Comparison of ENCODE assay signal across 3 fruit fly cellular contexts in the genomic region with DNA sequence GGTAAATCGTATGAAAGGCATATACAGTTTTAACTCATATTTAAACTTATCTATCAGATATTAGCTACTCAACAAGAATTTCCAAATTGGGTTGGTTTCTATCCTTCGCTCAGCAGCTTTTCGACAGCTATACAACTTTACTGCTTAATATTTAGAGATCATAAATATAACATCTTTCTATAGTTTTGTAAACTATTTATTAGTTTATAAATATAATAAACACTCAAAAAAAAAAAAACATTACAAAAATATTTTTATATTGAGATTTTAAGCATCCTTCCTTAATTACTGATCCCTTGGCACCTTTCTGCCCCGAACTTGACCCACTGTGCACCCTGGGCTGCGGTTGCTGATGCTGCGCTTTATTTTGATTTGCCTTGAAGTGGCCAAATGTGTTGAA.
TF ChIP-seq lines count a peak whose summit lies in the region.

No protein-coding gene starts in this region.

- TF ChIP-seq CTCF in whole organism, embryonic (GFP tag; optimal IDR thresholded peaks at IDR 0.05; lab: Kevin White, UChicago): no peak

TF ChIP-seq in whole organism, adult, 20 proteins besides CTCF, POLR2A, EP300 and RAD21:
- TF ChIP-seq bab1 (GFP tag; optimal IDR thresholded peaks at IDR 0.05; lab: Kevin White, UChicago): no peak
- no peak for TF ChIP-seq CG1620 (GFP tag; optimal IDR thresholded peaks at IDR 0.05; lab: Kevin White, UChicago)
- TF ChIP-seq kay (GFP tag; lab: Kevin White, UChicago; ENCODE audit: borderline replicate concordance): peak; percentile 45
- no peak for TF ChIP-seq Clk (GFP tag; optimal IDR thresholded peaks at IDR 0.05; lab: Kevin White, UChicago)
- TF ChIP-seq Mnt (GFP tag; optimal IDR thresholded peaks at IDR 0.05; lab: Kevin White, UChicago): no peak
- no peak for TF ChIP-seq CG14711 (tag; optimal IDR thresholded peaks at IDR 0.05; lab: Kevin White, UChicago)

TF ChIP-seq in whole organism, embryonic, 481 proteins besides CTCF, POLR2A, EP300 and RAD21 (continues in another document):
- TF ChIP-seq Eip74EF (GFP tag; optimal IDR thresholded peaks at IDR 0.05; lab: Kevin White, UChicago): no peak
- TF ChIP-seq Ptx1 (GFP tag; IDR thresholded peaks at IDR 0.05; lab: Robert Waterston, UW): no peak
- TF ChIP-seq CG11093 (GFP tag; IDR thresholded peaks at IDR 0.05; lab: Robert Waterston, UW): no peak
- TF ChIP-seq psq (GFP tag; optimal IDR thresholded peaks at IDR 0.05; lab: Kevin White, UChicago): no peak
- TF ChIP-seq Xrp1 (GFP tag; IDR thresholded peaks at IDR 0.05; lab: Robert Waterston, UW): peak; percentile 46; the same call in 1 of the 2 replicates
- peak; percentile 66 for TF ChIP-seq CG4424 (GFP tag; optimal IDR thresholded peaks at IDR 0.05; lab: Kevin White, UChicago)
- TF ChIP-seq ap (GFP tag; IDR thresholded peaks at IDR 0.05; lab: Robert Waterston, UW): no peak
- TF ChIP-seq aop (GFP tag; IDR thresholded peaks at IDR 0.05; lab: Robert Waterston, UW): no peak
- TF ChIP-seq CG6254 (GFP tag; optimal IDR thresholded peaks at IDR 0.05; lab: Kevin White, UChicago): peak; percentile 44
- no peak for TF ChIP-seq twi (tag; optimal IDR thresholded peaks at IDR 0.05; lab: Kevin White, UChicago)
- TF ChIP-seq unc-4 (GFP tag; IDR thresholded peaks at IDR 0.05; lab: Robert Waterston, UW; ENCODE audit: partially characterized antibody): no peak
- no peak for TF ChIP-seq CG6683 (GFP tag; optimal IDR thresholded peaks at IDR 0.05; lab: Kevin White, UChicago)
- no peak for TF ChIP-seq CG11696 (GFP tag; IDR thresholded peaks at IDR 0.05; lab: Robert Waterston, UW)
- TF ChIP-seq pb (GFP tag; optimal IDR thresholded peaks at IDR 0.05; lab: Kevin White, UChicago): no peak
- no peak for TF ChIP-seq ems (GFP tag; optimal IDR thresholded peaks at IDR 0.05; lab: Kevin White, UChicago)
- peak; percentile 61 for TF ChIP-seq CG2712 (tag; optimal IDR thresholded peaks at IDR 0.05; lab: Kevin White, UChicago)
- TF ChIP-seq mirr (GFP tag; optimal IDR thresholded peaks at IDR 0.05; lab: Kevin White, UChicago): no peak
- TF ChIP-seq bsh (GFP tag; optimal IDR thresholded peaks at IDR 0.05; lab: Kevin White, UChicago): peak in 1 of 2 experiments; percentile 37
- no peak for TF ChIP-seq CG18599 (GFP tag; optimal IDR thresholded peaks at IDR 0.05; lab: Kevin White, UChicago)
- peak; percentile 25 for TF ChIP-seq CG13775 (GFP tag; optimal IDR thresholded peaks at IDR 0.05; lab: Kevin White, UChicago)
- TF ChIP-seq phol (tag; optimal IDR thresholded peaks at IDR 0.05; lab: Kevin White, UChicago): peak; percentile 57
- peak; percentile 84 for TF ChIP-seq sens (GFP tag; lab: Kevin White, UChicago)
- no peak for TF ChIP-seq hbn (GFP tag; IDR thresholded peaks at IDR 0.05; lab: Robert Waterston, UW; ENCODE audit: partially characterized antibody)
- TF ChIP-seq PHDP (tag; optimal IDR thresholded peaks at IDR 0.05; lab: Kevin White, UChicago): peak; percentile 7
- no peak for TF ChIP-seq CG14014 (GFP tag; IDR thresholded peaks at IDR 0.05; lab: Robert Waterston, UW)
- no peak for TF ChIP-seq ssp (GFP tag; IDR thresholded peaks at IDR 0.05; lab: Robert Waterston, UW)
- TF ChIP-seq CG12155 (GFP tag; optimal IDR thresholded peaks at IDR 0.05; lab: Kevin White, UChicago): no peak
- no peak for TF ChIP-seq pfk (GFP tag; optimal IDR thresholded peaks at IDR 0.05; lab: Kevin White, UChicago)
- peak; percentile 11 for TF ChIP-seq CG17385 (GFP tag; optimal IDR thresholded peaks at IDR 0.05; lab: Kevin White, UChicago)
- TF ChIP-seq CG7839 (tag; optimal IDR thresholded peaks at IDR 0.05; lab: Kevin White, UChicago): peak; percentile 41
- peak; percentile 11 for TF ChIP-seq CG30403 (GFP tag; optimal IDR thresholded peaks at IDR 0.05; lab: Kevin White, UChicago)
- TF ChIP-seq D (optimal IDR thresholded peaks at IDR 0.05; lab: Kevin White, UChicago): no peak
- peak; percentile 48 for TF ChIP-seq D (GFP tag; optimal IDR thresholded peaks at IDR 0.05; lab: Kevin White, UChicago)
- peak in 1 of 3 experiments; percentile 65 for TF ChIP-seq lola (GFP tag; optimal IDR thresholded peaks at IDR 0.05; lab: Kevin White, UChicago)
- no peak for TF ChIP-seq CG10959 (GFP tag; IDR thresholded peaks at IDR 0.05; lab: Robert Waterston, UW)
- TF ChIP-seq dmrt99B (tag; optimal IDR thresholded peaks at IDR 0.05; lab: Kevin White, UChicago): peak; percentile 42
- TF ChIP-seq ato (GFP tag; IDR thresholded peaks at IDR 0.05; lab: Robert Waterston, UW; ENCODE audit: partially characterized antibody): no peak
- TF ChIP-seq CG7928 (GFP tag; optimal IDR thresholded peaks at IDR 0.05; lab: Kevin White, UChicago): no peak
- TF ChIP-seq Xbp1 (GFP tag; optimal IDR thresholded peaks at IDR 0.05; lab: Kevin White, UChicago): no peak
- TF ChIP-seq mam (GFP tag; optimal IDR thresholded peaks at IDR 0.05; lab: Kevin White, UChicago): no peak
- peak; percentile 76 for TF ChIP-seq CG18262 (tag; optimal IDR thresholded peaks at IDR 0.05; lab: Kevin White, UChicago)

TF ChIP-seq in whole organism, prepupa, 60 proteins besides CTCF, POLR2A, EP300 and RAD21:
- TF ChIP-seq achi (GFP tag; optimal IDR thresholded peaks at IDR 0.05; lab: Kevin White, UChicago) (no peak), Eip78C (GFP tag; lab: Kevin White, UChicago) (peak; percentile 10)
